Fruit fly (Drosophila melanogaster) whole organism, adult: ENCODE results near the gene Mat89Ba.

ENCODE experiments used
- Hr96 ChIP-seq: fragments of 200-800 bp; sonication (Bioruptor generic); optimal IDR thresholded peaks from 2 replicates; lab custom pipeline; 2016; ENCODE audit warnings: missing biosample characterization, missing genetic modification characterization
- cic ChIP-seq: fragments of 200-800 bp; sonication (Bioruptor generic); optimal IDR thresholded peaks from 2 replicates; lab custom pipeline; 2017; ENCODE audit warnings: missing biosample characterization, mild to moderate bottlenecking, missing genetic modification characterization, moderate library complexity

- TF ChIP-seq cic (GFP tag; lab: Kevin White, UChicago), result peak; percentile 96
- peak; percentile 99 for TF ChIP-seq Hr96 (GFP tag; lab: Kevin White, UChicago)
Measured at dm6 chr3R:16280003-16280998, 8.1 kb upstream of the Mat89Ba start.
